Worm (Caenorhabditis elegans): Measurements from ENCODE around the gene Y49E10.4.

DNA sequence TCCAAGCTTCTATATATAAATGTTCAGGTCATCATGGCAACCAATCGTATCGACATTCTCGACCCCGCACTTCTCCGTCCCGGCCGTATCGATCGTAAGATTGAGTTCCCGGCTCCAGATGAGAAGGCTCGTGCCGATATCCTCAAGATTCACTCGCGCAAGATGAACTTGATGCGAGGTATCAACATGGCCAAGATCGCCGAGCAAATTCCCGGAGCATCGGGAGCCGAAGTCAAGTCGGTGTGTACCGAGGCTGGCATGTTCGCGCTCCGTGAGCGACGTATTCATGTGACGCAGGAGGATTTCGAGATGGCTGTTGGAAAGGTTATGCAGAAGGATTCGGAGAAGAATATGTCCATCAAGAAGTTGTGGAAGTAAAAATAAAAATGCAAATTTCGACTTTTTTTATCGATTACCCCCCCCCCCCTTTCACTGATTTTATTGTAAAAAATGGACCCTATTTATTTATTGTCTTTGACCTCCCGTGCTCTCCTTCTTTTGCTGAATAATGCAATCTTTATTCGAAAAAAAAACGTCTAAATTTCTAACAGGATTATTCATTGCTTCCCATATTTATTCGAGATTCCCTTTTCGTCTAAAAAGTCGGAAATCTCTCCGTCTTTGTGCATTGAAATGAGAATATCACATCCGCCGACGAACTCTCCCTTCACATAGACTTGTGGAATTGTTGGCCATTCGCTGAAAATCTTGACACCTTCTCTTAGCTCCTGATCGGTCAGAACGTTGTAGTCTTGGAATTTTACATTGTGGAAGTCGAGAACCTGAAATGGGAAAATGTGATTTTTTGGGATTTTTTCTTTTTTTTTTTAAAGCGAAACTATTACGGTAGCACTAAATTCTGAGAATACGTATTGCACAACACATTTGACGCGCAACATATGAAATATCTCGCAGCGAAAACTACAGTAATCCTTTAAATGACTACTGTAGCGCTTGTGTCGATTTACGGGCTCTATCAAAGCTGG is 11.2 kb downstream of the Y49E10.4 start:
- no peak for TF ChIP-seq nhr-12 (tag; optimal IDR thresholded peaks at IDR 0.05)
- no peak for TF ChIP-seq ztf-11 (tag; optimal IDR thresholded peaks at IDR 0.05)
- TF ChIP-seq snpc-4 (tag; optimal IDR thresholded peaks at IDR 0.05), result no peak
- no peak for TF ChIP-seq nhr-28 (tag; optimal IDR thresholded peaks at IDR 0.05)
- TF ChIP-seq unc-39 (tag; optimal IDR thresholded peaks at IDR 0.05), result no peak
- no peak for TF ChIP-seq unc-62 (GFP tag; optimal IDR thresholded peaks at IDR 0.05)
- TF ChIP-seq mab-5 (tag; optimal IDR thresholded peaks at IDR 0.05), result no peak
- no peak for TF ChIP-seq lsy-2 (tag; optimal IDR thresholded peaks at IDR 0.05)
- no peak for TF ChIP-seq lin-13 (tag; optimal IDR thresholded peaks at IDR 0.05)
- no peak for TF ChIP-seq elt-1 (tag; optimal IDR thresholded peaks at IDR 0.05; ENCODE audit: borderline replicate concordance, insufficient read depth)
- no peak for TF ChIP-seq blmp-1 (tag; optimal IDR thresholded peaks at IDR 0.05)
- no peak for TF ChIP-seq mls-2 (tag; optimal IDR thresholded peaks at IDR 0.05)
- no peak for TF ChIP-seq flh-1 (GFP tag; optimal IDR thresholded peaks at IDR 0.05)
- no peak for TF ChIP-seq ceh-83 (GFP tag; optimal IDR thresholded peaks at IDR 0.05)

Data from whole organism, mixed stage, embryonic.